Fruit fly (Drosophila melanogaster) whole organism, embryonic: ENCODE data around the gene lilli.

Experiments
- Abd-B ChIP-seq: fragments of 200-800 bp; sonication (Bioruptor generic); optimal IDR thresholded peaks from 2 replicates; lab custom pipeline; 2018; ENCODE audit warnings: missing biosample characterization, mild to moderate bottlenecking, missing genetic modification characterization, moderate library complexity
- CG12744 ChIP-seq: fragments of 200-800 bp; sonication (Bioruptor generic); optimal IDR thresholded peaks from 2 replicates; lab custom pipeline; 2016; ENCODE audit warnings: missing biosample characterization, missing genetic modification characterization
- fd3F ChIP-seq: fragments of 200-800 bp; sonication (Bioruptor generic); optimal IDR thresholded peaks from 2 replicates; lab custom pipeline; 2018; ENCODE audit warnings: missing biosample characterization, mild to moderate bottlenecking, missing genetic modification characterization, moderate library complexity
- pfk ChIP-seq: fragments of 200-800 bp; sonication (Bioruptor generic); optimal IDR thresholded peaks from 2 replicates; lab custom pipeline; 2018; ENCODE audit warnings: missing biosample characterization, mild to moderate bottlenecking, missing genetic modification characterization, moderate library complexity

dm6 chr2L:2886226-2886569 lies 469 bp downstream of the lilli start:
- no peak for TF ChIP-seq CG12744
- no peak for TF ChIP-seq Abd-B
- TF ChIP-seq fd3F (GFP tag; lab: Kevin White, UChicago): no peak
- no peak for TF ChIP-seq pfk (GFP tag; lab: Kevin White, UChicago)
